Worm (Caenorhabditis elegans) whole organism, young adult: ENCODE measurements around the gene B0454.26.

Source experiments
- B0035.1 ChIP-seq: sonication (generic microtip); optimal IDR thresholded peaks from 2 replicates; lab custom pipeline; 2016; ENCODE audit warnings: missing genetic modification characterization, mild to moderate bottlenecking, missing compliant biosample characterization, missing genotype, missing genetic modification reagents
- B0261.1 ChIP-seq: sonication (generic microtip); optimal IDR thresholded peaks from 2 replicates; lab custom pipeline; 2016; ENCODE audit warnings: mild to moderate bottlenecking, missing genetic modification characterization, moderate library complexity, missing compliant biosample characterization
- B0336.3 ChIP-seq: fragments of 200-800 bp; sonication (Bioruptor generic); IDR thresholded peaks from 2 replicates; pipeline ENCODE4 v1.3.6; 2022; ENCODE audit warnings: missing genetic modification characterization, missing compliant biosample characterization
- F33H1.4 ChIP-seq: fragments of 200-800 bp; sonication (Bioruptor generic); IDR thresholded peaks from 2 replicates; pipeline ENCODE4 v1.3.6; 2022; ENCODE audit warnings: missing genetic modification reagents, missing genetic modification characterization, missing compliant biosample characterization
- F39B2.1 ChIP-seq: fragments of 200-800 bp; sonication (Bioruptor generic); IDR thresholded peaks from 2 replicates; pipeline ENCODE4 v1.3.6; 2022; ENCODE audit warnings: missing genetic modification reagents, missing genetic modification characterization, missing compliant biosample characterization
- Y79H2A.3 ChIP-seq: fragments of 200-800 bp; sonication (Bioruptor generic); conservative IDR thresholded peaks from 2 replicates; pipeline ENCODE4 v1.3.6; 2022; ENCODE audit warnings: missing genetic modification reagents, missing genetic modification characterization, missing compliant biosample characterization
- aptf-3 ChIP-seq: fragments of 200-800 bp; sonication (Bioruptor generic); IDR thresholded peaks from 2 replicates; pipeline ENCODE4 v1.3.6; 2022; ENCODE audit warnings: missing genetic modification characterization, missing compliant biosample characterization
- atf-7 ChIP-seq: sonication (generic microtip); optimal IDR thresholded peaks from 2 replicates; lab custom pipeline; 2017; ENCODE audit warnings: mild to moderate bottlenecking, missing genetic modification characterization, missing compliant biosample characterization
- athp-1 ChIP-seq: sonication (generic microtip); optimal IDR thresholded peaks from 2 replicates; lab custom pipeline; 2017; ENCODE audit warnings: mild to moderate bottlenecking, missing genetic modification characterization, missing compliant biosample characterization
- cebp-1 ChIP-seq, 2 experiments: fragments of 200-800 bp in 1 of 2; sonication (Bioruptor generic) in 1 of 2; sonication (generic microtip) in 1 of 2; IDR thresholded peaks in 1 of 2; optimal IDR thresholded peaks in 1 of 2; 2 replicates each; pipeline versions ENCODE4 v1.3.6 to Lab custom; 2017 to 2022; ENCODE audit warnings: missing compliant biosample characterization in 2 of 2, missing genetic modification characterization in 2 of 2, mild to moderate bottlenecking in 1 of 2, missing genetic modification reagents in 1 of 2, moderate library complexity in 1 of 2
- ceh-27 ChIP-seq: fragments of 200-800 bp; sonication (Bioruptor generic); optimal IDR thresholded peaks from 2 replicates; lab custom pipeline; 2018; ENCODE audit warnings: mild to moderate bottlenecking, missing genetic modification characterization, moderate library complexity, missing compliant biosample characterization
- ceh-91 ChIP-seq: fragments of 200-800 bp; sonication (Bioruptor generic); IDR thresholded peaks from 2 replicates; pipeline ENCODE4 v1.3.6; 2022; ENCODE audit warnings: missing genetic modification reagents, missing genetic modification characterization, missing compliant biosample characterization
- die-1 ChIP-seq: sonication (generic microtip); optimal IDR thresholded peaks from 2 replicates; lab custom pipeline; 2016; ENCODE audit warnings: missing genotype, mild to moderate bottlenecking, missing genetic modification characterization, missing compliant biosample characterization
- dpl-1 ChIP-seq: fragments of 150-350 bp; optimal IDR thresholded peaks from 2 replicates; lab custom pipeline; 2014; ENCODE audit warnings: missing biosample characterization, missing genetic modification reagents, missing genetic modification characterization
- efl-1 ChIP-seq: fragments of 150-350 bp; optimal IDR thresholded peaks from 2 replicates; lab custom pipeline; 2014; ENCODE audit warnings: missing biosample characterization, missing genetic modification reagents, missing genetic modification characterization
- ekl-4 ChIP-seq: fragments of 200-800 bp; sonication (Bioruptor generic); IDR thresholded peaks from 2 replicates; pipeline ENCODE4 v1.3.6; 2022; ENCODE audit warnings: missing genetic modification reagents, missing genetic modification characterization, missing compliant biosample characterization
- ets-4 ChIP-seq: fragments of 200-800 bp; sonication (Bioruptor generic); optimal IDR thresholded peaks from 2 replicates; lab custom pipeline; 2018; ENCODE audit warnings: mild to moderate bottlenecking, missing genetic modification characterization, missing compliant biosample characterization
- him-1 ChIP-seq: sonication (generic microtip); optimal IDR thresholded peaks from 2 replicates; lab custom pipeline; 2016; ENCODE audit warnings: missing genotype, missing genetic modification reagents, missing genetic modification characterization, missing compliant biosample characterization
- hlh-12 ChIP-seq: sonication (generic microtip); optimal IDR thresholded peaks from 2 replicates; lab custom pipeline; 2016; ENCODE audit warnings: missing genetic modification characterization, missing compliant biosample characterization
- hmg-1.2 ChIP-seq: fragments of 200-800 bp; sonication (Bioruptor generic); IDR thresholded peaks from 2 replicates; pipeline ENCODE4 v1.3.6; 2022; ENCODE audit warnings: missing genetic modification reagents, missing genetic modification characterization, missing compliant biosample characterization
- hmg-20 ChIP-seq: fragments of 200-800 bp; sonication (Bioruptor generic); IDR thresholded peaks from 2 replicates; pipeline ENCODE4 v1.3.6; 2022; ENCODE audit warnings: missing genetic modification reagents, missing genetic modification characterization, missing compliant biosample characterization
- hsf-1 ChIP-seq: fragments of 200-800 bp; sonication (Bioruptor generic); IDR thresholded peaks from 2 replicates; pipeline ENCODE4 v1.3.6; 2022; ENCODE audit warnings: missing genetic modification reagents, missing genetic modification characterization, missing compliant biosample characterization
- lag-1 ChIP-seq: fragments of 200-800 bp; sonication (Bioruptor generic); IDR thresholded peaks from 2 replicates; pipeline ENCODE4 v1.3.6; 2022; ENCODE audit warnings: missing genetic modification reagents, missing genetic modification characterization, missing compliant biosample characterization
- lin-40 ChIP-seq: sonication (generic microtip); optimal IDR thresholded peaks from 2 replicates; lab custom pipeline; 2016; ENCODE audit warnings: missing genetic modification characterization, mild to moderate bottlenecking, missing compliant biosample characterization, missing genotype, missing genetic modification reagents
- lin-54 ChIP-seq: fragments of 200-800 bp; sonication (Bioruptor generic); optimal IDR thresholded peaks from 2 replicates; lab custom pipeline; 2018; ENCODE audit warnings: mild to moderate bottlenecking, missing genetic modification characterization, missing compliant biosample characterization
- lsl-1 ChIP-seq: fragments of 200-800 bp; sonication (Bioruptor generic); optimal IDR thresholded peaks from 2 replicates; lab custom pipeline; 2018; ENCODE audit warnings: mild to moderate bottlenecking, missing genetic modification characterization, moderate library complexity, missing compliant biosample characterization
- madf-6 ChIP-seq: fragments of 200-800 bp; sonication (Bioruptor generic); IDR thresholded peaks from 2 replicates; pipeline ENCODE4 v1.3.6; 2022; ENCODE audit warnings: missing genetic modification reagents, missing genetic modification characterization, missing compliant biosample characterization
- madf-8 ChIP-seq: fragments of 200-800 bp; sonication (Bioruptor generic); conservative IDR thresholded peaks from 2 replicates; pipeline ENCODE4 v1.3.6; 2022; ENCODE audit warnings: missing genetic modification reagents, missing genetic modification characterization, missing compliant biosample characterization
- nfyb-1 ChIP-seq: fragments of 200-800 bp; sonication (Bioruptor generic); IDR thresholded peaks from 2 replicates; pipeline ENCODE4 v1.3.6; 2022; ENCODE audit warnings: missing genetic modification reagents, missing genetic modification characterization, missing compliant biosample characterization
- nhr-179 ChIP-seq: sonication (generic microtip); optimal IDR thresholded peaks from 2 replicates; lab custom pipeline; 2016; ENCODE audit warnings: mild to moderate bottlenecking, missing genetic modification characterization, missing compliant biosample characterization
- nhr-27 ChIP-seq: fragments of 200-800 bp; sonication (Bioruptor generic); optimal IDR thresholded peaks from 2 replicates; lab custom pipeline; 2018; ENCODE audit warnings: mild to moderate bottlenecking, missing genetic modification characterization, moderate library complexity, missing compliant biosample characterization
- sdz-38 ChIP-seq: sonication (generic microtip); optimal IDR thresholded peaks from 2 replicates; lab custom pipeline; 2016; ENCODE audit warnings: missing genotype, missing genetic modification characterization, missing compliant biosample characterization
- snpc-3.4 ChIP-seq: sonication (generic microtip); optimal IDR thresholded peaks from 2 replicates; lab custom pipeline; 2017; ENCODE audit warnings: missing genetic modification characterization, mild to moderate bottlenecking, missing compliant biosample characterization, antibody characterized with exemption, moderate library complexity, missing genotype, missing genetic modification reagents
- snpc-4 ChIP-seq, 5 experiments: fragments of 150-350 bp in 1 of 5; sonication (generic microtip) in 4 of 5; optimal IDR thresholded peaks; 2 replicates each; lab custom pipeline; 2014 to 2018; ENCODE audit warnings: missing genetic modification characterization in 5 of 5, missing biosample characterization in 3 of 5, antibody characterized with exemption in 2 of 5, mild to moderate bottlenecking in 2 of 5, missing compliant biosample characterization in 2 of 5, missing genotype in 2 of 5, moderate library complexity in 2 of 5, missing genetic modification reagents in 1 of 5
- somi-1 ChIP-seq: fragments of 200-800 bp; sonication (Bioruptor generic); optimal IDR thresholded peaks from 2 replicates; lab custom pipeline; 2018; ENCODE audit warnings: mild to moderate bottlenecking, missing genetic modification characterization, missing compliant biosample characterization
- sptf-2 ChIP-seq: fragments of 200-800 bp; sonication (Bioruptor generic); optimal IDR thresholded peaks from 2 replicates; lab custom pipeline; 2018; ENCODE audit warnings: mild to moderate bottlenecking, missing genetic modification characterization, missing compliant biosample characterization
- tbp1 ChIP-seq: fragments of 200-800 bp; sonication (Bioruptor generic); optimal IDR thresholded peaks from 2 replicates; lab custom pipeline; 2018; ENCODE audit warnings: mild to moderate bottlenecking, missing genetic modification characterization, missing compliant biosample characterization
- tlf-1 ChIP-seq: fragments of 200-800 bp; sonication (Bioruptor generic); optimal IDR thresholded peaks from 2 replicates; lab custom pipeline; 2018; ENCODE audit warnings: mild to moderate bottlenecking, missing genetic modification characterization, missing compliant biosample characterization
- zfh-2 ChIP-seq: fragments of 200-800 bp; sonication (Bioruptor generic); conservative IDR thresholded peaks from 2 replicates; pipeline ENCODE4 v1.3.6; 2022; ENCODE audit warnings: missing genetic modification reagents, missing genetic modification characterization, missing compliant biosample characterization
- ztf-28 ChIP-seq: fragments of 200-800 bp; sonication (Bioruptor generic); IDR thresholded peaks from 2 replicates; pipeline ENCODE4 v1.3.6; 2022; ENCODE audit warnings: missing genetic modification reagents, missing genetic modification characterization, missing compliant biosample characterization
- ztf-6 ChIP-seq: fragments of 200-800 bp; sonication (Bioruptor generic); IDR thresholded peaks from 2 replicates; pipeline ENCODE4 v1.3.6; 2022; ENCODE audit warnings: missing genetic modification reagents, missing genetic modification characterization, missing compliant biosample characterization

Gene B0454.26

ce11 chrII:3062222-3062621 lies 23.9 kb upstream of the B0454.26 start (continued):
- TF ChIP-seq hlh-12 (tag; lab: Kevin White, UChicago) = no peak
- TF ChIP-seq ekl-4 (GFP tag; lab: Robert Waterston, UW) = no peak
- TF ChIP-seq sdz-38 (tag; lab: Kevin White, UChicago) = no peak
- TF ChIP-seq F39B2.1 (GFP tag; lab: Robert Waterston, UW) = no peak
- TF ChIP-seq nhr-179 (tag; lab: Kevin White, UChicago) = no peak

- no peak for TF ChIP-seq ceh-27 (GFP tag; lab: Kevin White, UChicago)
- TF ChIP-seq zfh-2 (GFP tag; lab: Robert Waterston, UW) = peak; percentile 63
Observed at ce11 chrII:3061605-3062004, 23.3 kb upstream of the B0454.26 start.

ce11 chrII:3060782-3061181 lies 22.4 kb upstream of the B0454.26 start, which contains the start of gene Y25C1A.6:
Gene Y25C1A.6 (plus strand): TSS chrII:3061082.
- TF ChIP-seq ceh-27 (GFP tag; lab: Kevin White, UChicago) (no peak), snpc-4 (GFP tag; optimal IDR thresholded peaks at IDR 0.05; lab: Kevin White, UChicago) (no peak), snpc-4 (tag; optimal IDR thresholded peaks at IDR 0.05; lab: Kevin White, UChicago) (no peak), hmg-20 (no peak), lsl-1 (GFP tag; lab: Kevin White, UChicago) (no peak), B0035.1 (no peak), lin-40 (tag; lab: Kevin White, UChicago) (no peak), tbp1 (no peak), ets-4 (GFP tag; lab: Kevin White, UChicago) (no peak), aptf-3 (GFP tag; lab: Robert Waterston, UW) (no peak), nhr-27 (no peak)

- TF ChIP-seq tbp1 (peak; percentile 40), hsf-1 (GFP tag; lab: Robert Waterston, UW) (no peak), lsl-1 (GFP tag; lab: Kevin White, UChicago) (peak; percentile 100), athp-1 (peak; percentile 54), madf-8 (GFP tag; lab: Robert Waterston, UW) (peak; percentile 78), B0336.3 (GFP tag; lab: Robert Waterston, UW) (0 out of 2 replicates have a peak, but pooled peaks have one; percentile 18), atf-7 (tag; lab: Kevin White, UChicago) (no peak), Y79H2A.3 (GFP tag; lab: Robert Waterston, UW) (no peak), snpc-3.4 (tag; lab: Kevin White, UChicago) (peak; percentile 40), F33H1.4 (GFP tag; lab: Robert Waterston, UW) (peak; percentile 84), nfyb-1 (GFP tag; lab: Robert Waterston, UW) (0 out of 2 replicates have a peak, but pooled peaks have one; percentile 18), cebp-1 (GFP tag; IDR thresholded peaks at IDR 0.05; lab: Robert Waterston, UW) (no peak), cebp-1 (tag; optimal IDR thresholded peaks at IDR 0.05; lab: Kevin White, UChicago) (no peak), madf-6 (GFP tag; lab: Robert Waterston, UW) (peak; percentile 90), ztf-28 (no peak), somi-1 (GFP tag; lab: Kevin White, UChicago) (no peak), dpl-1 (GFP tag; lab: Kevin White, UChicago) (no peak), ztf-6 (GFP tag; lab: Robert Waterston, UW) (no peak), hmg-1.2 (peak; percentile 8; the same call in 1 of the 2 replicates), efl-1 (GFP tag; lab: Kevin White, UChicago) (no peak), snpc-4 (GFP tag; optimal IDR thresholded peaks at IDR 0.05; lab: Kevin White, UChicago) (no peak), snpc-4 (tag; optimal IDR thresholded peaks at IDR 0.05; lab: Kevin White, UChicago) (peak in 1 of 4 experiments; percentile 9), lag-1 (no peak), die-1 (tag; lab: Kevin White, UChicago) (no peak), B0261.1 (peak; percentile 2), tlf-1 (GFP tag; lab: Kevin White, UChicago) (peak; percentile 5), hlh-12 (tag; lab: Kevin White, UChicago) (no peak), lin-54 (GFP tag; lab: Kevin White, UChicago) (no peak), ceh-91 (GFP tag; lab: Robert Waterston, UW) (peak; percentile 75), him-1 (tag; lab: Kevin White, UChicago) (peak; percentile 76), sptf-2 (no peak)
Observed at ce11 chrII:3056266-3056872, 18.0 kb upstream of the B0454.26 start, which contains the start of gene lin-8. Gene lin-8 (plus strand): TSS chrII:3056822.
